Worm (Caenorhabditis elegans) whole organism, early embryonic: ENCODE data around the gene ZC116.1.

Experiments
- aly-1 ChIP-seq: sonication (generic microtip); optimal IDR thresholded peaks from 2 replicates; lab custom pipeline; 2016; ENCODE audit warnings: missing genetic modification characterization, missing compliant biosample characterization
- ama-1 ChIP-seq: fragments of 150-350 bp; optimal IDR thresholded peaks from 2 replicates; lab custom pipeline; 2014
- ceh-13 ChIP-seq: fragments of 200-800 bp; sonication (Bioruptor generic); optimal IDR thresholded peaks from 2 replicates; lab custom pipeline; 2018; ENCODE audit warnings: mild to moderate bottlenecking, missing genetic modification characterization, missing compliant biosample characterization
- ceh-36 ChIP-seq: sonication (generic microtip); optimal IDR thresholded peaks from 2 replicates; lab custom pipeline; 2016; ENCODE audit warnings: missing genetic modification characterization, inconsistent platforms, missing compliant biosample characterization
- ets-7 ChIP-seq: sonication (generic microtip); optimal IDR thresholded peaks from 2 replicates; lab custom pipeline; 2016; ENCODE audit warnings: missing genotype, missing genetic modification characterization, missing compliant biosample characterization
- flt-1 ChIP-seq: fragments of 200-800 bp; sonication (Bioruptor generic); IDR thresholded peaks from 2 replicates; pipeline ENCODE4 v1.3.6; 2022; ENCODE audit warnings: missing genetic modification characterization, missing compliant biosample characterization
- hmbx-1 ChIP-seq: sonication (generic microtip); optimal IDR thresholded peaks from 2 replicates; lab custom pipeline; 2016; ENCODE audit warnings: mild to moderate bottlenecking, missing genetic modification characterization, missing compliant biosample characterization
- hnd-1 ChIP-seq: sonication (generic microtip); optimal IDR thresholded peaks from 2 replicates; lab custom pipeline; 2016; ENCODE audit warnings: missing genetic modification characterization, missing compliant biosample characterization
- scrt-1 ChIP-seq: fragments of 200-800 bp; sonication (Bioruptor generic); IDR thresholded peaks from 2 replicates; pipeline ENCODE4 v1.3.6; 2022; ENCODE audit warnings: missing genetic modification characterization, missing compliant biosample characterization
- sea-1 ChIP-seq: fragments of 200-800 bp; sonication (Bioruptor generic); conservative IDR thresholded peaks from 2 replicates; pipeline ENCODE4 v1.3.6; 2022; ENCODE audit warnings: missing genetic modification characterization, missing compliant biosample characterization
- tbx-11 ChIP-seq: fragments of 200-800 bp; sonication (Bioruptor generic); IDR thresholded peaks from 2 replicates; pipeline ENCODE4 v1.3.6; 2022; ENCODE audit warnings: missing genetic modification characterization, missing compliant biosample characterization
- tbx-37 ChIP-seq: fragments of 200-800 bp; sonication (Bioruptor generic); conservative IDR thresholded peaks from 2 replicates; pipeline ENCODE4 v1.3.6; 2022; ENCODE audit warnings: missing genetic modification reagents, missing genetic modification characterization, missing compliant biosample characterization
- tra-4 ChIP-seq: sonication (generic microtip); optimal IDR thresholded peaks from 2 replicates; lab custom pipeline; 2017; ENCODE audit warnings: missing genetic modification characterization, missing compliant biosample characterization

DNA sequence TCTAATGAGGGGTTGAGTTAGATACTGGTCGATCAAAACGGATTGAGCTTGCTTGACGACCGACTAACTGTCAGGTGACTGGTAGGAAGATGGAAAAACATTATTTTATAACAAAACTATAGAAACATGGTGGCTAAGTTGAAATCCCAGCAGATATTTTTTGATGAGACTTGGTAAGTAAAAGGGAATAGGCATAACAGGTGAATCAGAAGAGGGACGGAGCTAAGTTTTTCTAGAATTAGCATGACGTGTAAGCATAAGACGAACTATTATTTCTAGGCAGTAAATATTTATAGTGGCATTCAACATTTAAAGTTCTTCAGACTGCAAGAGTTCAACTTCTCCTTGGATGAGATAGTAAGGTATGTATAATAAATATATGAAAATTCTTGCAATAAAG, 34.9 kb downstream of the ZC116.1 start, which contains the start of gene F56H9.8:
- TF ChIP-seq sea-1 (GFP tag; lab: Robert Waterston, UW) (no peak), ama-1 (lab: Kevin White, UChicago) (no peak), tra-4 (no peak), flt-1 (no peak), scrt-1 (no peak), hmbx-1 (tag; lab: Kevin White, UChicago) (no peak), ceh-36 (no peak), ets-7 (tag; lab: Kevin White, UChicago) (no peak), ceh-13 (GFP tag; lab: Kevin White, UChicago) (no peak), hnd-1 (tag; lab: Kevin White, UChicago) (no peak), tbx-11 (GFP tag; lab: Robert Waterston, UW) (no peak), aly-1 (tag; lab: Kevin White, UChicago) (no peak), tbx-37 (GFP tag; lab: Robert Waterston, UW) (no peak)
